2 fruit fly cellular contexts compared by ENCODE assay signal in genomic region chr3L:10390947-10391346, dm6.
TF ChIP-seq lines count a peak whose summit lies in the region.

No protein-coding gene starts in this region.

TF ChIP-seq in whole organism, embryonic, 481 proteins besides CTCF, POLR2A, EP300 and RAD21 (continued from another document and continues in another):
- TF ChIP-seq Abd-B (GFP tag; optimal IDR thresholded peaks at IDR 0.05; lab: Kevin White, UChicago) (peak; percentile 28), Xbp1 (GFP tag; optimal IDR thresholded peaks at IDR 0.05; lab: Kevin White, UChicago) (peak; percentile 28), CG9437 (GFP tag; optimal IDR thresholded peaks at IDR 0.05; lab: Kevin White, UChicago) (peak; percentile 12), Oli (tag; optimal IDR thresholded peaks at IDR 0.05; lab: Kevin White, UChicago) (peak; percentile 63), tin (GFP tag; optimal IDR thresholded peaks at IDR 0.05; lab: Kevin White, UChicago) (no peak), dmrt11E (tag; optimal IDR thresholded peaks at IDR 0.05; lab: Kevin White, UChicago) (peak; percentile 68), Sox102F (GFP tag; optimal IDR thresholded peaks at IDR 0.05; lab: Kevin White, UChicago) (peak; percentile 76), CG9932 (GFP tag; IDR thresholded peaks at IDR 0.05; lab: Robert Waterston, UW) (no peak), Dbx (GFP tag; IDR thresholded peaks at IDR 0.05; lab: Robert Waterston, UW) (no peak), gcm (GFP tag; optimal IDR thresholded peaks at IDR 0.05; lab: Kevin White, UChicago) (peak; percentile 13), gem (tag; optimal IDR thresholded peaks at IDR 0.05; lab: Kevin White, UChicago) (peak; percentile 70), CG12391 (tag; optimal IDR thresholded peaks at IDR 0.05; lab: Kevin White, UChicago) (peak; percentile 55), odd (GFP tag; optimal IDR thresholded peaks at IDR 0.05; lab: Kevin White, UChicago) (no peak), CG2712 (tag; optimal IDR thresholded peaks at IDR 0.05; lab: Kevin White, UChicago) (peak; percentile 65), CG1603 (tag; optimal IDR thresholded peaks at IDR 0.05; lab: Kevin White, UChicago) (peak; percentile 16), CG12236 (GFP tag; optimal IDR thresholded peaks at IDR 0.05; lab: Kevin White, UChicago) (no peak), Ssrp (tag; optimal IDR thresholded peaks at IDR 0.05; lab: Kevin White, UChicago) (peak; percentile 66), CG15073 (GFP tag; optimal IDR thresholded peaks at IDR 0.05; lab: Kevin White, UChicago) (no peak), MBD-R2 (GFP tag; IDR thresholded peaks at IDR 0.05; lab: Robert Waterston, UW) (no peak), CG30403 (GFP tag; optimal IDR thresholded peaks at IDR 0.05; lab: Kevin White, UChicago) (peak; percentile 43), oc (tag; optimal IDR thresholded peaks at IDR 0.05; lab: Kevin White, UChicago) (peak; percentile 52), CG7556 (GFP tag; optimal IDR thresholded peaks at IDR 0.05; lab: Kevin White, UChicago) (peak; percentile 26), fru (optimal IDR thresholded peaks at IDR 0.05; lab: Kevin White, UChicago) (no peak), Hr39 (optimal IDR thresholded peaks at IDR 0.05; lab: Kevin White, UChicago) (no peak), CG6689 (GFP tag; IDR thresholded peaks at IDR 0.05; lab: Robert Waterston, UW) (peak; percentile 33; the same call in 1 of the 2 replicates), ttk (GFP tag; IDR thresholded peaks at IDR 0.05; lab: Robert Waterston, UW) (no peak), CG31365 (tag; optimal IDR thresholded peaks at IDR 0.05; lab: Kevin White, UChicago) (no peak), CG32772 (GFP tag; IDR thresholded peaks at IDR 0.05; lab: Robert Waterston, UW) (peak; percentile 13; the same call in 1 of the 2 replicates), ATbp (GFP tag; optimal IDR thresholded peaks at IDR 0.05; lab: Kevin White, UChicago) (peak; percentile 32), CG31441 (GFP tag; IDR thresholded peaks at IDR 0.05; lab: Robert Waterston, UW) (peak; percentile 56), bbx (GFP tag; IDR thresholded peaks at IDR 0.05; lab: Robert Waterston, UW; ENCODE audit: partially characterized antibody) (no peak), CG11695 (GFP tag; IDR thresholded peaks at IDR 0.05; lab: Robert Waterston, UW) (0 out of 3 replicates have a peak, but pooled peaks have one; percentile 10), Vsx1 (GFP tag; optimal IDR thresholded peaks at IDR 0.05; lab: Kevin White, UChicago) (no peak), CG4404 (GFP tag; IDR thresholded peaks at IDR 0.05; lab: Robert Waterston, UW) (no peak), lola (GFP tag; optimal IDR thresholded peaks at IDR 0.05; lab: Kevin White, UChicago) (peak in 1 of 3 experiments; percentile 65), CG1233 (GFP tag; optimal IDR thresholded peaks at IDR 0.05; lab: Kevin White, UChicago) (no peak), unpg (GFP tag; optimal IDR thresholded peaks at IDR 0.05; lab: Kevin White, UChicago) (peak; percentile 39), Hr51 (GFP tag; optimal IDR thresholded peaks at IDR 0.05; lab: Kevin White, UChicago) (peak in 1 of 2 experiments; percentile 67), zen (tag; optimal IDR thresholded peaks at IDR 0.05; lab: Kevin White, UChicago) (no peak), cwo (GFP tag; optimal IDR thresholded peaks at IDR 0.05; lab: Kevin White, UChicago) (no peak), zfh1 (GFP tag; IDR thresholded peaks at IDR 0.05; lab: Robert Waterston, UW) (0 out of 3 replicates have a peak, but pooled peaks have one; percentile 49), kah (GFP tag; optimal IDR thresholded peaks at IDR 0.05; lab: Kevin White, UChicago) (no peak), C15 (GFP tag; IDR thresholded peaks at IDR 0.05; lab: Robert Waterston, UW) (no peak), CG6683 (GFP tag; optimal IDR thresholded peaks at IDR 0.05; lab: Kevin White, UChicago) (no peak), esg (GFP tag; conservative IDR thresholded peaks at IDR 0.05; lab: Robert Waterston, UW) (peak; percentile 43; the same call in 1 of the 2 replicates), zen2 (GFP tag; IDR thresholded peaks at IDR 0.05; lab: Robert Waterston, UW; ENCODE audit: partially characterized antibody) (no peak), eve (GFP tag; optimal IDR thresholded peaks at IDR 0.05; lab: Kevin White, UChicago) (peak in 1 of 2 experiments; percentile 61), grau (tag; optimal IDR thresholded peaks at IDR 0.05; lab: Kevin White, UChicago) (peak; percentile 53), sc (optimal IDR thresholded peaks at IDR 0.05; lab: Kevin White, UChicago) (no peak), sc (GFP tag; optimal IDR thresholded peaks at IDR 0.05; lab: Kevin White, UChicago) (peak; percentile 36), CG10979 (tag; optimal IDR thresholded peaks at IDR 0.05; lab: Kevin White, UChicago) (peak; percentile 77), CG16815 (GFP tag; optimal IDR thresholded peaks at IDR 0.05; lab: Kevin White, UChicago) (peak; percentile 13), croc (GFP tag; conservative IDR thresholded peaks at IDR 0.05; lab: Robert Waterston, UW) (peak; percentile 19; the same call in 1 of the 3 replicates), twi (tag; optimal IDR thresholded peaks at IDR 0.05; lab: Kevin White, UChicago) (peak; percentile 1), slbo (GFP tag; IDR thresholded peaks at IDR 0.05; lab: Robert Waterston, UW) (no peak), fd96Cb (tag; optimal IDR thresholded peaks at IDR 0.05; lab: Kevin White, UChicago) (peak; percentile 60), CG12219 (GFP tag; optimal IDR thresholded peaks at IDR 0.05; lab: Kevin White, UChicago) (peak; percentile 1), CG1529 (GFP tag; optimal IDR thresholded peaks at IDR 0.05; lab: Kevin White, UChicago) (peak; percentile 27), dati (GFP tag; IDR thresholded peaks at IDR 0.05; lab: Robert Waterston, UW) (no peak), CG3847 (GFP tag; IDR thresholded peaks at IDR 0.05; lab: Robert Waterston, UW) (no peak), CG4424 (GFP tag; optimal IDR thresholded peaks at IDR 0.05; lab: Kevin White, UChicago) (peak; percentile 44), CG3281 (GFP tag; optimal IDR thresholded peaks at IDR 0.05; lab: Kevin White, UChicago) (no peak), CoRest (tag; optimal IDR thresholded peaks at IDR 0.05; lab: Kevin White, UChicago) (peak; percentile 55), trh (GFP tag; optimal IDR thresholded peaks at IDR 0.05; lab: Kevin White, UChicago) (no peak), Lhr (GFP tag; optimal IDR thresholded peaks at IDR 0.05; lab: Kevin White, UChicago) (peak; percentile 4), nmo (GFP tag; optimal IDR thresholded peaks at IDR 0.05; lab: Kevin White, UChicago) (peak; percentile 29)

TF ChIP-seq in whole organism, prepupa, 60 proteins besides CTCF, POLR2A, EP300 and RAD21 (continued from another document):
- TF ChIP-seq Lpt (GFP tag; optimal IDR thresholded peaks at IDR 0.05; lab: Kevin White, UChicago) (peak; percentile 40), CG8319 (GFP tag; optimal IDR thresholded peaks at IDR 0.05; lab: Kevin White, UChicago) (no peak), dsx (GFP tag; optimal IDR thresholded peaks at IDR 0.05; lab: Kevin White, UChicago; ENCODE audit: poor library complexity, severe bottlenecking) (no peak), Gug (GFP tag; IDR thresholded peaks at IDR 0.05; lab: Robert Waterston, UW) (0 out of 2 replicates have a peak, but pooled peaks have one; percentile 11), Sox14 (GFP tag; optimal IDR thresholded peaks at IDR 0.05; lab: Kevin White, UChicago) (no peak), svp (GFP tag; lab: Kevin White, UChicago) (no peak), CG4318 (GFP tag; optimal IDR thresholded peaks at IDR 0.05; lab: Kevin White, UChicago) (peak; percentile 53), fd59A (GFP tag; optimal IDR thresholded peaks at IDR 0.05; lab: Kevin White, UChicago) (no peak), achi (GFP tag; optimal IDR thresholded peaks at IDR 0.05; lab: Kevin White, UChicago) (peak; percentile 25), CG6163 (GFP tag; IDR thresholded peaks at IDR 0.05; lab: Robert Waterston, UW) (no peak), Sox15 (GFP tag; optimal IDR thresholded peaks at IDR 0.05; lab: Kevin White, UChicago) (no peak), fd85E (GFP tag; optimal IDR thresholded peaks at IDR 0.05; lab: Kevin White, UChicago) (no peak), cyc (GFP tag; optimal IDR thresholded peaks at IDR 0.05; lab: Kevin White, UChicago) (no peak), dac (GFP tag; optimal IDR thresholded peaks at IDR 0.05; lab: Kevin White, UChicago) (peak; percentile 27), Hr38 (GFP tag; optimal IDR thresholded peaks at IDR 0.05; lab: Kevin White, UChicago) (no peak)
TF ChIP-seq in whole organism, prepupa: peak in this region for 15.
